Worm (Caenorhabditis elegans): ENCODE results near the gene odr-7.

odr-7 gene

DNA sequence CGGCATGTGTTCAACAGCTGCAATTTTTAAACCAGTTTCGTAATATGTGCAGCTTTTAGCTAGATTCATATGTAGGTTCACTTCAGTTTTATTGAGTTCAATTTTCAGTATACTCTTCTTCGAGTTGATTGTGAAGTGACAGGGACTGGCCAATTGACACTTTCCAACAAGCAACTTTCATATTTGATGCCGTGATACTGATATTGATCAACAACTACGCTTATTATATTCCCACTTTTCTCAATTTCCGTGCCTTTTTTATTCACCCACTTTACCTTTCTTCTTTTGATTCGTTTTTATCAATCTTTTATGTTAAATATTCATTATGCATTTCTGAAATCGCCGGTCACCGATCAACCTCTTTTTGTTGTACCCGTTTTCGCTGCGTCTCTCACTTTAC, 22.6 kb upstream of the odr-7 start:
- TF ChIP-seq mep-1 (tag; optimal IDR thresholded peaks at IDR 0.05) (no peak), nhr-76 (tag; optimal IDR thresholded peaks at IDR 0.05) (no peak), nhr-2 (tag; optimal IDR thresholded peaks at IDR 0.05) (no peak), ces-1 (GFP tag; optimal IDR thresholded peaks at IDR 0.05) (no peak), unc-62 (GFP tag; optimal IDR thresholded peaks at IDR 0.05) (no peak), elt-3 (tag; optimal IDR thresholded peaks at IDR 0.05) (no peak)

DNA sequence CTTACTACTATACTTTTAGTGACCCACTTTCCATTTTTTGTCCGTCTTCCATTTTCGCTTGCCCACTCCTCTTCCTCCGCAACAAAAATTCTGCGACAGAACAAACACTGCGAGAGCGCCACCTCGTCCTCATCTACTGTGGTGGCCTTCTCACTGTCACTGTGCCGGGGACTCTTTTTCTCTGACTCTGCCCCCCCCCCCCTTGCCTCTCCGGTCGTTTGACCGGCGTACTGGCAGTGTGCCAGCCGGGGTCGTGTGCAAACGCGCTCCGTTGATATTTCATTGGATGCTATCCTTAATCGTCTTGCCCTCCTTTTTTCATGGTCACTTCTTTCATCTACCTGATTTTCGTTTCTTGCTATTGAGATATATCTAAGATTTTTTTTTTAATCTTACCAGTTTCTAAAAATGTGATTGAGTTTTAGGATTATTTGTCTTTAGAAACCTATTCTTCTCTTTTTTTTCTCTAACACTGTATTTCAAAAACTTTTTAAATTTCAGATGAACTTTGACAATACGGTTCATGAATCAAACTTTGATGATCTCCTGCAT, 19.1 kb upstream of the odr-7 start, which contains the start of gene atf-6:
TSS of gene atf-6 (plus strand) at position 502 of the 552 bp plus-strand sequence.
- no peak for TF ChIP-seq elt-3 (tag; optimal IDR thresholded peaks at IDR 0.05)
- peak; percentile 64 for TF ChIP-seq lin-13 (tag; optimal IDR thresholded peaks at IDR 0.05)
- TF ChIP-seq M03D4.4 (tag; optimal IDR thresholded peaks at IDR 0.05) = peak; percentile 71
- TF ChIP-seq cnd-1 (tag; optimal IDR thresholded peaks at IDR 0.05) = peak; percentile 68
- no peak for TF ChIP-seq nhr-28 (tag; optimal IDR thresholded peaks at IDR 0.05)
- peak; percentile 6 for TF ChIP-seq ztf-11 (tag; optimal IDR thresholded peaks at IDR 0.05)
- TF ChIP-seq tbx-8 (GFP tag; optimal IDR thresholded peaks at IDR 0.05) = no peak
- peak; percentile 49 for TF ChIP-seq lin-32 (GFP tag; optimal IDR thresholded peaks at IDR 0.05)
- TF ChIP-seq blmp-1 (tag; optimal IDR thresholded peaks at IDR 0.05) = no peak
- peak; percentile 53 for TF ChIP-seq nhr-237 (tag; optimal IDR thresholded peaks at IDR 0.05)
- peak; percentile 25 for TF ChIP-seq ham-2 (GFP tag; optimal IDR thresholded peaks at IDR 0.05)
- peak; percentile 19 for TF ChIP-seq unc-62 (GFP tag; optimal IDR thresholded peaks at IDR 0.05)
- TF ChIP-seq nhr-2 (tag; optimal IDR thresholded peaks at IDR 0.05) = peak; percentile 46
- TF ChIP-seq ceh-83 (GFP tag; optimal IDR thresholded peaks at IDR 0.05) = no peak
- no peak for TF ChIP-seq elt-1 (tag; optimal IDR thresholded peaks at IDR 0.05; ENCODE audit: borderline replicate concordance, insufficient read depth)
- TF ChIP-seq mep-1 (tag; optimal IDR thresholded peaks at IDR 0.05) = peak; percentile 47
- TF ChIP-seq ceh-43 (GFP tag; optimal IDR thresholded peaks at IDR 0.05) = peak; percentile 3
- TF ChIP-seq lsy-2 (tag; optimal IDR thresholded peaks at IDR 0.05) = peak; percentile 46
- TF ChIP-seq flh-1 (GFP tag; optimal IDR thresholded peaks at IDR 0.05) = peak; percentile 38
- TF ChIP-seq unc-120 (tag; optimal IDR thresholded peaks at IDR 0.05; ENCODE audit: poor library complexity, severe bottlenecking) = peak; percentile 71
- TF ChIP-seq pha-4 (tag; optimal IDR thresholded peaks at IDR 0.05) = peak; percentile 60
- TF ChIP-seq mls-2 (tag; optimal IDR thresholded peaks at IDR 0.05) = peak; percentile 81
- TF ChIP-seq bed-3 (GFP tag; optimal IDR thresholded peaks at IDR 0.05) = no peak
- TF ChIP-seq ces-1 (GFP tag; optimal IDR thresholded peaks at IDR 0.05) = peak; percentile 40
- peak; percentile 78 for TF ChIP-seq sptf-1 (tag; optimal IDR thresholded peaks at IDR 0.05)
- TF ChIP-seq drap-1 (GFP tag; optimal IDR thresholded peaks at IDR 0.05) = peak; percentile 72

DNA sequence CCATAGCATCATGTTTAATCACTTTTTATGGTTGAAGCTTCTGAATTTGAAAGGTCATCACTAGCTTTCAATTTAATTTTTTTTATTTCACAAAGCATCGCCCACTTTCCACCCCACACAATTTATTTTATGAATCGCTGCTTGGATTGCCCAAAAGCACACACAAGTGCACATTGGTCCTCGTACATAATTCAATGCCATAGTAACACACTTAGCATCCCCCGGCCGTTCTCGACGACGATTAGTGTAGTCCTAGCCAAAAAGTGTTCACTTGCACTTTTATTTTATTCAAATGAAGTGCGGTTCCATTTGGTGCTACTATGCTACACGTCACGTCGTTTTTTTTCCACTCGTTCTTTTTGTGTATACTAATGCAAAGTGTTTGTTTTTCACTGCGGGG, 17.6 kb upstream of the odr-7 start:
- TF ChIP-seq ces-1 (GFP tag; optimal IDR thresholded peaks at IDR 0.05) (peak; percentile 95), sem-2 (GFP tag; optimal IDR thresholded peaks at IDR 0.05) (no peak)

DNA sequence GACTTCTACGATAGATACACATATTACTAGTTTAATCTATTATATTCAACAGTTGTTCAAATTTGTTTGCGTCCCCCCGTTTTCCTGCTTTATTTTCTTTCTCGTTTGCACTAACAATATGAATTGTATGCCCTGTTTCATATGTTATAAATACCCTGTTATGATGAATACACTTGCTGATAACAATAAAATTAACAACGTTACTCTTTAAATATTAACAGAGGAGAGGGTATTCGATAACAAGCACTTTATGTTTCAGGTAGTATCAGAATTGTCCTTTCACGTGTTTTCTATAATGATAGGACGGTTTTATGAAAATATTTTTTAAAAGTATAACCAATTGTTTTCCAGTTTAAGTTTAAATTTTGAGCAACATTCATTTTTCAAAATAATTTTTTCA, 17.0 kb upstream of the odr-7 start:
- TF ChIP-seq mab-5 (tag; optimal IDR thresholded peaks at IDR 0.05) = no peak
- TF ChIP-seq ceh-39 (tag; optimal IDR thresholded peaks at IDR 0.05) = no peak
- TF ChIP-seq elt-1 (tag; optimal IDR thresholded peaks at IDR 0.05; ENCODE audit: borderline replicate concordance, insufficient read depth) = no peak
- no peak for TF ChIP-seq ceh-43 (GFP tag; optimal IDR thresholded peaks at IDR 0.05)
- no peak for TF ChIP-seq mls-2 (tag; optimal IDR thresholded peaks at IDR 0.05)
- TF ChIP-seq lsy-2 (tag; optimal IDR thresholded peaks at IDR 0.05) = no peak
- TF ChIP-seq tbx-8 (GFP tag; optimal IDR thresholded peaks at IDR 0.05) = no peak
- no peak for TF ChIP-seq lin-32 (GFP tag; optimal IDR thresholded peaks at IDR 0.05)
- no peak for TF ChIP-seq ces-1 (GFP tag; optimal IDR thresholded peaks at IDR 0.05)
- TF ChIP-seq mep-1 (tag; optimal IDR thresholded peaks at IDR 0.05) = no peak
- TF ChIP-seq ham-2 (GFP tag; optimal IDR thresholded peaks at IDR 0.05) = no peak
- TF ChIP-seq ceh-83 (GFP tag; optimal IDR thresholded peaks at IDR 0.05) = no peak
- no peak for TF ChIP-seq nhr-76 (tag; optimal IDR thresholded peaks at IDR 0.05)
- TF ChIP-seq hlh-1 (tag; optimal IDR thresholded peaks at IDR 0.05) = no peak
- no peak for TF ChIP-seq M03D4.4 (tag; optimal IDR thresholded peaks at IDR 0.05)
- TF ChIP-seq lin-13 (tag; optimal IDR thresholded peaks at IDR 0.05) = no peak

DNA sequence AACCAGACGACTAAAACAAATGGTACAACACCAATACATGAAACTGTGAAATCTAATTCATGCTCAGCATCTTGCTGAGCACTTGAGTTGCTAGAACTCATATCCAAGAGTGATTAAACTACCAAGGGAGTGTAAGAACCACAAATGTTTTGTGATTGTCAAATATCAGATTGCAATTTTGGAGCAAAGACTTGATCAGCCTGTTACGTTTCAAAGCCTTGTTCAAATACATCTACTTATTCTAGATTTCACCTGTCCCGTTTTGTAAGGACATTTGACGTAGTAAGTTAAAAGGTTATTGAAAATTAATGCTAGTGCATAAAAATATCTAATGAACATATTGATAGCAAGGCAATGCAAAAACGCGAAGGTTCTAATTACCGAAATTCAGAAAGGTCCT, 15.9 kb upstream of the odr-7 start, which contains the start of gene F45E6.1:
TSS of gene F45E6.1 (minus strand) at position 101 of the 400 bp plus-strand sequence.
- TF ChIP-seq ham-2 (GFP tag; optimal IDR thresholded peaks at IDR 0.05) (no peak), flh-1 (GFP tag; optimal IDR thresholded peaks at IDR 0.05) (no peak), nhr-237 (tag; optimal IDR thresholded peaks at IDR 0.05) (no peak), ces-1 (GFP tag; optimal IDR thresholded peaks at IDR 0.05) (no peak), nhr-12 (tag; optimal IDR thresholded peaks at IDR 0.05) (no peak), elt-3 (tag; optimal IDR thresholded peaks at IDR 0.05) (no peak), M03D4.4 (tag; optimal IDR thresholded peaks at IDR 0.05) (no peak)

All from whole organism, mixed stage, embryonic.